Fruit fly (Drosophila melanogaster) whole organism: ENCODE data around the gene CG15522.

Experiments used
- CG8478 ChIP-seq: fragments of >200 bp; optimal IDR thresholded peaks from 2 replicates; lab custom pipeline; 2018; ENCODE audit warnings: inconsistent platforms
- Dll ChIP-seq: fragments of >200 bp; optimal IDR thresholded peaks from 2 replicates; lab custom pipeline; 2017
- usp ChIP-seq: fragments of >200 bp; optimal IDR thresholded peaks from 2 replicates; lab custom pipeline; 2017; ENCODE audit warnings: missing biosample characterization, missing genetic modification characterization, mixed read lengths

DNA sequence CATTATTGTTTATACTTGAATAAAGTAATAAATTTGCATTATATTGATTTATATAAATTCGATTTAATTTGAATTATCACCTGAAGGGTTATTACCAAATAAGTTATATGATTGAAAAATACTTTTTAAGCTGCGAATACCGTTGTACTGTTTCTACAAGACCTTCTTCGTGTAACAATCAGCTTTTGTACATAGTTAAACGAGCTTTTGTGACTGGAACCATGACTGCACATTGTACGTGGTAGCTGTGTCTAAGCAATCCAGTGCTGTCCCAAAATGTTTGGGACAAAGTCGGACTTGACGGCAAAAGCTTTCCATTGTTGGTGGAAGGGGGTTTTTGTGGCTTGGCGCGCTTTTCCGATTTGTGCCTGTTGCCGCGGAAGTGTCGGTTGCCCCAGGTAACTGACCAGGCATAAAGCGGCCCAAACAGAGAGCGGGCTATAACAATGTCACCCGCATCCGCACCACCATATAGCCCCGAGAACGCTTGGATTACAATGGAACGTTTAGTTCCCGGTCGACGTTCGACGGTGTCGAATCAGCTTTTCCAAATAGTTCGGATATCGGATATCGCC, 19.4 kb upstream of the CG15522 start, which contains the start of gene CG31036:
- TF ChIP-seq Dll (no peak), usp (GFP tag; lab: Kevin White, UChicago) (no peak), CG8478 (lab: Kevin White, UChicago) (no peak)
